Worm (Caenorhabditis elegans) whole organism, young adult: ENCODE measurements around the gene srx-73.

Experiments used
- B0035.1 ChIP-seq: sonication (generic microtip); optimal IDR thresholded peaks from 2 replicates; lab custom pipeline; 2016; ENCODE audit warnings: missing genetic modification characterization, mild to moderate bottlenecking, missing compliant biosample characterization, missing genotype, missing genetic modification reagents
- C06A6.2 ChIP-seq: fragments of 200-800 bp; sonication (Bioruptor generic); conservative IDR thresholded peaks from 2 replicates; pipeline ENCODE4 v1.3.6; 2022; ENCODE audit warnings: missing genetic modification characterization, missing compliant biosample characterization
- C17E4.6 ChIP-seq: fragments of 200-800 bp; sonication (Bioruptor generic); IDR thresholded peaks from 2 replicates; pipeline ENCODE4 v1.3.6; 2022; ENCODE audit warnings: missing genetic modification reagents, missing genetic modification characterization, missing compliant biosample characterization
- D2030.7 ChIP-seq: fragments of 200-800 bp; sonication (Bioruptor generic); IDR thresholded peaks from 2 replicates; pipeline ENCODE4 v1.3.6; 2022; ENCODE audit warnings: missing genetic modification reagents, missing genetic modification characterization, missing compliant biosample characterization
- F37B4.10 ChIP-seq: fragments of 200-800 bp; sonication (Bioruptor generic); IDR thresholded peaks from 2 replicates; pipeline ENCODE4 v1.3.6; 2022; ENCODE audit warnings: missing genetic modification characterization, missing compliant biosample characterization
- F39B2.1 ChIP-seq: fragments of 200-800 bp; sonication (Bioruptor generic); IDR thresholded peaks from 2 replicates; pipeline ENCODE4 v1.3.6; 2022; ENCODE audit warnings: missing genetic modification reagents, missing genetic modification characterization, missing compliant biosample characterization
- F49E8.2 ChIP-seq: sonication (generic microtip); optimal IDR thresholded peaks from 3 replicates; lab custom pipeline; 2017; ENCODE audit warnings: missing genetic modification characterization, mild to moderate bottlenecking, missing compliant biosample characterization, antibody characterized with exemption, moderate library complexity; ENCODE audit not compliant: insufficient read depth
- F55B11.4 ChIP-seq: sonication (generic microtip); optimal IDR thresholded peaks from 2 replicates; lab custom pipeline; 2016; ENCODE audit warnings: missing compliant biosample characterization, missing genetic modification characterization, borderline replicate concordance; ENCODE audit not compliant: insufficient read depth
- F57A8.1 ChIP-seq: fragments of 200-800 bp; sonication (Bioruptor generic); optimal IDR thresholded peaks from 2 replicates; lab custom pipeline; 2018; ENCODE audit warnings: mild to moderate bottlenecking, missing genetic modification characterization, moderate library complexity, missing compliant biosample characterization
- F57C9.4 ChIP-seq: sonication (generic microtip); optimal IDR thresholded peaks from 2 replicates; lab custom pipeline; 2017; ENCODE audit warnings: mild to moderate bottlenecking, missing genetic modification characterization, missing compliant biosample characterization
- Y53G8AR.9 ChIP-seq: fragments of 200-800 bp; sonication (Bioruptor generic); conservative IDR thresholded peaks from 2 replicates; pipeline ENCODE4 v1.3.6; 2022; ENCODE audit warnings: missing genetic modification reagents, missing genetic modification characterization, missing compliant biosample characterization
- Y67H2A.10 ChIP-seq: fragments of 200-800 bp; sonication (Bioruptor generic); conservative IDR thresholded peaks from 2 replicates; pipeline ENCODE4 v1.3.6; 2022; ENCODE audit warnings: missing genetic modification reagents, missing genetic modification characterization, missing compliant biosample characterization
- ZK185.1 ChIP-seq: sonication (generic microtip); optimal IDR thresholded peaks from 2 replicates; lab custom pipeline; 2016; ENCODE audit warnings: mild to moderate bottlenecking, missing genetic modification characterization, missing compliant biosample characterization; ENCODE audit not compliant: poor library complexity, severe bottlenecking
- athp-1 ChIP-seq: sonication (generic microtip); optimal IDR thresholded peaks from 2 replicates; lab custom pipeline; 2017; ENCODE audit warnings: mild to moderate bottlenecking, missing genetic modification characterization, missing compliant biosample characterization
- attf-3 ChIP-seq: fragments of 200-800 bp; sonication (Bioruptor generic); conservative IDR thresholded peaks from 2 replicates; pipeline ENCODE4 v1.3.6; 2022; ENCODE audit warnings: missing genetic modification reagents, missing genetic modification characterization, missing compliant biosample characterization
- attf-5 ChIP-seq: fragments of 200-800 bp; sonication (Bioruptor generic); optimal IDR thresholded peaks from 2 replicates; lab custom pipeline; 2018; ENCODE audit warnings: mild to moderate bottlenecking, missing genetic modification characterization, missing compliant biosample characterization
- cebp-2 ChIP-seq: fragments of 200-800 bp; sonication (Bioruptor generic); IDR thresholded peaks from 2 replicates; pipeline ENCODE4 v1.3.6; 2022; ENCODE audit warnings: missing genetic modification characterization, missing compliant biosample characterization
- ceh-27 ChIP-seq: fragments of 200-800 bp; sonication (Bioruptor generic); optimal IDR thresholded peaks from 2 replicates; lab custom pipeline; 2018; ENCODE audit warnings: mild to moderate bottlenecking, missing genetic modification characterization, moderate library complexity, missing compliant biosample characterization
- ceh-40 ChIP-seq: fragments of 200-800 bp; sonication (Bioruptor generic); IDR thresholded peaks from 2 replicates; pipeline ENCODE4 v1.3.6; 2022; ENCODE audit warnings: missing genetic modification characterization, missing compliant biosample characterization
- ceh-91 ChIP-seq: fragments of 200-800 bp; sonication (Bioruptor generic); IDR thresholded peaks from 2 replicates; pipeline ENCODE4 v1.3.6; 2022; ENCODE audit warnings: missing genetic modification reagents, missing genetic modification characterization, missing compliant biosample characterization
- die-1 ChIP-seq: sonication (generic microtip); optimal IDR thresholded peaks from 2 replicates; lab custom pipeline; 2016; ENCODE audit warnings: missing genotype, mild to moderate bottlenecking, missing genetic modification characterization, missing compliant biosample characterization
- dpff-1 ChIP-seq: sonication (generic microtip); optimal IDR thresholded peaks from 2 replicates; lab custom pipeline; 2017; ENCODE audit warnings: mild to moderate bottlenecking, missing genetic modification characterization, missing compliant biosample characterization
- efl-1 ChIP-seq: fragments of 150-350 bp; optimal IDR thresholded peaks from 2 replicates; lab custom pipeline; 2014; ENCODE audit warnings: missing biosample characterization, missing genetic modification reagents, missing genetic modification characterization
- egl-18 ChIP-seq: fragments of 200-800 bp; sonication (Bioruptor generic); IDR thresholded peaks from 2 replicates; pipeline ENCODE4 v1.3.6; 2022; ENCODE audit warnings: missing genetic modification reagents, missing genetic modification characterization, missing compliant biosample characterization
- egl-44 ChIP-seq: fragments of 200-800 bp; sonication (Bioruptor generic); IDR thresholded peaks from 2 replicates; pipeline ENCODE4 v1.3.6; 2022; ENCODE audit warnings: missing genetic modification reagents, missing genetic modification characterization, missing compliant biosample characterization
- ekl-4 ChIP-seq: fragments of 200-800 bp; sonication (Bioruptor generic); IDR thresholded peaks from 2 replicates; pipeline ENCODE4 v1.3.6; 2022; ENCODE audit warnings: missing genetic modification reagents, missing genetic modification characterization, missing compliant biosample characterization
- gei-17 ChIP-seq: fragments of 200-800 bp; sonication (Bioruptor generic); optimal IDR thresholded peaks from 2 replicates; lab custom pipeline; 2018; ENCODE audit warnings: mild to moderate bottlenecking, missing genetic modification characterization, missing compliant biosample characterization
- hlh-26 ChIP-seq: fragments of 200-800 bp; sonication (Bioruptor generic); conservative IDR thresholded peaks from 2 replicates; pipeline ENCODE4 v1.3.6; 2022; ENCODE audit warnings: missing genetic modification reagents, missing genetic modification characterization, missing compliant biosample characterization
- hmg-20 ChIP-seq: fragments of 200-800 bp; sonication (Bioruptor generic); IDR thresholded peaks from 2 replicates; pipeline ENCODE4 v1.3.6; 2022; ENCODE audit warnings: missing genetic modification reagents, missing genetic modification characterization, missing compliant biosample characterization
- lir-1 ChIP-seq: fragments of 200-800 bp; sonication (Bioruptor generic); conservative IDR thresholded peaks from 2 replicates; pipeline ENCODE4 v1.3.6; 2022; ENCODE audit warnings: missing genetic modification reagents, missing genetic modification characterization, missing compliant biosample characterization
- lsl-1 ChIP-seq: fragments of 200-800 bp; sonication (Bioruptor generic); optimal IDR thresholded peaks from 2 replicates; lab custom pipeline; 2018; ENCODE audit warnings: mild to moderate bottlenecking, missing genetic modification characterization, moderate library complexity, missing compliant biosample characterization
- lsy-27 ChIP-seq: sonication (generic microtip); optimal IDR thresholded peaks from 2 replicates; lab custom pipeline; 2017; ENCODE audit warnings: missing genetic modification characterization, mild to moderate bottlenecking, missing compliant biosample characterization, antibody characterized with exemption, missing genotype, borderline replicate concordance; ENCODE audit not compliant: insufficient read depth
- madf-10 ChIP-seq: sonication (generic microtip); optimal IDR thresholded peaks from 2 replicates; lab custom pipeline; 2016; ENCODE audit warnings: mild to moderate bottlenecking, missing genetic modification characterization, missing compliant biosample characterization
- madf-6 ChIP-seq: fragments of 200-800 bp; sonication (Bioruptor generic); IDR thresholded peaks from 2 replicates; pipeline ENCODE4 v1.3.6; 2022; ENCODE audit warnings: missing genetic modification reagents, missing genetic modification characterization, missing compliant biosample characterization
- nfya-1 ChIP-seq: sonication (generic microtip); optimal IDR thresholded peaks from 2 replicates; lab custom pipeline; 2017; ENCODE audit warnings: antibody characterized with exemption, missing compliant biosample characterization, missing genetic modification characterization, borderline replicate concordance; ENCODE audit not compliant: insufficient read depth
- nfyb-1 ChIP-seq: fragments of 200-800 bp; sonication (Bioruptor generic); IDR thresholded peaks from 2 replicates; pipeline ENCODE4 v1.3.6; 2022; ENCODE audit warnings: missing genetic modification reagents, missing genetic modification characterization, missing compliant biosample characterization
- nhr-120 ChIP-seq: fragments of 200-800 bp; sonication (Bioruptor generic); IDR thresholded peaks from 2 replicates; pipeline ENCODE4 v1.3.6; 2022; ENCODE audit warnings: missing genetic modification characterization, missing compliant biosample characterization
- pbrm-1 ChIP-seq: fragments of 200-800 bp; sonication (Bioruptor generic); IDR thresholded peaks from 2 replicates; pipeline ENCODE4 v1.3.6; 2022; ENCODE audit warnings: missing genetic modification reagents, missing genetic modification characterization, missing compliant biosample characterization
- snpc-1.1 ChIP-seq: sonication (generic microtip); optimal IDR thresholded peaks from 2 replicates; lab custom pipeline; 2017; ENCODE audit warnings: missing genetic modification characterization, mild to moderate bottlenecking, missing compliant biosample characterization, antibody characterized with exemption, moderate library complexity, missing genotype, missing genetic modification reagents; ENCODE audit not compliant: insufficient read depth
- unc-130 ChIP-seq: sonication (generic microtip); optimal IDR thresholded peaks from 2 replicates; lab custom pipeline; 2016; ENCODE audit warnings: missing genetic modification reagents, missing genetic modification characterization, missing compliant biosample characterization
- unc-62 ChIP-seq: fragments of 150-350 bp; optimal IDR thresholded peaks from 2 replicates; lab custom pipeline; 2014; ENCODE audit warnings: missing biosample characterization, missing genetic modification reagents, missing genetic modification characterization
- xnd-1 ChIP-seq: sonication (generic microtip); optimal IDR thresholded peaks from 2 replicates; lab custom pipeline; 2016; ENCODE audit warnings: missing genotype, missing genetic modification reagents, missing genetic modification characterization, missing compliant biosample characterization
- ztf-18 ChIP-seq: sonication (generic microtip); optimal IDR thresholded peaks from 2 replicates; lab custom pipeline; 2016; ENCODE audit warnings: missing genotype, mild to moderate bottlenecking, missing genetic modification characterization, missing compliant biosample characterization
- ztf-6 ChIP-seq: fragments of 200-800 bp; sonication (Bioruptor generic); IDR thresholded peaks from 2 replicates; pipeline ENCODE4 v1.3.6; 2022; ENCODE audit warnings: missing genetic modification reagents, missing genetic modification characterization, missing compliant biosample characterization

The srx-73 gene

ce11 chrV:4624717-4625116, 40.8 kb downstream of the srx-73 start:
- TF ChIP-seq C17E4.6 (GFP tag; lab: Robert Waterston, UW) (no peak), ztf-6 (GFP tag; lab: Robert Waterston, UW) (no peak), unc-130 (GFP tag; lab: Kevin White, UChicago) (no peak), pbrm-1 (GFP tag; lab: Robert Waterston, UW) (no peak), hlh-26 (GFP tag; lab: Robert Waterston, UW) (no peak), snpc-1.1 (tag; lab: Kevin White, UChicago) (no peak), ceh-91 (GFP tag; lab: Robert Waterston, UW) (no peak), nfyb-1 (GFP tag; lab: Robert Waterston, UW) (peak; percentile 75), egl-44 (no peak)

- TF ChIP-seq madf-10, result no peak
- TF ChIP-seq F37B4.10, result no peak
- no peak for TF ChIP-seq egl-18
- TF ChIP-seq F57A8.1 (GFP tag; lab: Kevin White, UChicago), result no peak
- TF ChIP-seq ceh-27 (GFP tag; lab: Kevin White, UChicago), result no peak
- no peak for TF ChIP-seq D2030.7 (GFP tag; lab: Robert Waterston, UW)
- no peak for TF ChIP-seq athp-1 (tag; lab: Kevin White, UChicago)
Observed at ce11 chrV:4623535-4623934, 42.0 kb downstream of the srx-73 start.

- TF ChIP-seq efl-1, result no peak
- TF ChIP-seq nhr-120 (GFP tag; lab: Robert Waterston, UW), result no peak
- no peak for TF ChIP-seq egl-44
Observed at ce11 chrV:4617260-4617659, 48.3 kb downstream of the srx-73 start, which contains the start of gene sumv-2. TSS of gene sumv-2 (plus strand) at chrV:4617560.

ce11 chrV:4615802-4616201, 49.7 kb downstream of the srx-73 start, which contains the start of the genes Y61A9LA.10 and F54D11.4:
TSS of gene Y61A9LA.10 (minus strand) at chrV:4615817.
TSS of gene F54D11.4 (plus strand) at chrV:4616151.
- TF ChIP-seq F55B11.4 (tag; lab: Kevin White, UChicago), result no peak
- no peak for TF ChIP-seq unc-62
- TF ChIP-seq dpff-1, result no peak
- no peak for TF ChIP-seq hmg-20
- TF ChIP-seq lsl-1 (GFP tag; lab: Kevin White, UChicago), result peak; percentile 49
- no peak for TF ChIP-seq F39B2.1 (GFP tag; lab: Robert Waterston, UW)
- no peak for TF ChIP-seq ekl-4 (GFP tag; lab: Robert Waterston, UW)
- TF ChIP-seq xnd-1 (tag; lab: Kevin White, UChicago), result peak; percentile 42
- no peak for TF ChIP-seq cebp-2 (GFP tag; lab: Robert Waterston, UW)
- TF ChIP-seq Y53G8AR.9 (GFP tag; lab: Robert Waterston, UW), result 0 out of 2 replicates have a peak, but pooled peaks have one; percentile 15
- TF ChIP-seq attf-5 (GFP tag; lab: Kevin White, UChicago), result peak; percentile 36
- TF ChIP-seq die-1 (tag; lab: Kevin White, UChicago), result no peak
- TF ChIP-seq gei-17 (GFP tag; lab: Kevin White, UChicago), result no peak
- TF ChIP-seq ztf-18, result peak; percentile 93
- no peak for TF ChIP-seq B0035.1
- TF ChIP-seq C17E4.6 (GFP tag; lab: Robert Waterston, UW), result no peak
- TF ChIP-seq F49E8.2 (tag; lab: Kevin White, UChicago), result no peak
- no peak for TF ChIP-seq attf-3 (GFP tag; lab: Robert Waterston, UW)
- TF ChIP-seq lsy-27, result no peak
- no peak for TF ChIP-seq Y67H2A.10 (GFP tag; lab: Robert Waterston, UW)
- TF ChIP-seq lir-1 (GFP tag; lab: Robert Waterston, UW), result no peak
- TF ChIP-seq madf-6 (GFP tag; lab: Robert Waterston, UW), result peak; percentile 80
- TF ChIP-seq hlh-26 (GFP tag; lab: Robert Waterston, UW), result no peak
- TF ChIP-seq ceh-40 (GFP tag; lab: Robert Waterston, UW), result no peak
- TF ChIP-seq nfya-1 (tag; lab: Kevin White, UChicago), result no peak
- 0 out of 2 replicates have a peak, but pooled peaks have one; percentile 34 for TF ChIP-seq D2030.7 (GFP tag; lab: Robert Waterston, UW)
- no peak for TF ChIP-seq C06A6.2 (GFP tag; lab: Robert Waterston, UW)
- no peak for TF ChIP-seq ZK185.1 (tag; lab: Kevin White, UChicago)
- no peak for TF ChIP-seq F57C9.4 (tag; lab: Kevin White, UChicago)
